Worm (Caenorhabditis elegans) whole organism, L3 larva: Measurements from ENCODE around the gene cyn-1.

Source experiments
- R02D3.7 ChIP-seq: fragments of 150-350 bp; optimal IDR thresholded peaks from 2 replicates; lab custom pipeline; 2014; ENCODE audit warnings: missing biosample characterization, missing genetic modification characterization
- ZK546.5 ChIP-seq: sonication (generic microtip); optimal IDR thresholded peaks from 2 replicates; lab custom pipeline; 2017; ENCODE audit warnings: missing biosample characterization, missing genetic modification characterization
- aly-2 ChIP-seq: fragments of 150-350 bp; optimal IDR thresholded peaks from 2 replicates; lab custom pipeline; 2014; ENCODE audit warnings: missing biosample characterization, missing genetic modification characterization
- ama-1 ChIP-seq: fragments of 150-350 bp; optimal IDR thresholded peaks from 2 replicates; lab custom pipeline; 2018
- ceh-16 ChIP-seq: sonication (generic microtip); optimal IDR thresholded peaks from 2 replicates; lab custom pipeline; 2017; ENCODE audit warnings: missing biosample characterization, missing genetic modification characterization
- ceh-28 ChIP-seq: fragments of 150-350 bp; optimal IDR thresholded peaks from 2 replicates; lab custom pipeline; 2014; ENCODE audit warnings: missing biosample characterization, missing genetic modification reagents, missing genetic modification characterization
- ceh-82 ChIP-seq: fragments of 150-350 bp; optimal IDR thresholded peaks from 2 replicates; lab custom pipeline; 2014; ENCODE audit warnings: missing biosample characterization, missing genetic modification characterization
- daf-12 ChIP-seq: fragments of 150-350 bp; optimal IDR thresholded peaks from 2 replicates; lab custom pipeline; 2014; ENCODE audit warnings: missing biosample characterization, missing genetic modification reagents, missing genetic modification characterization
- egl-27 ChIP-seq: sonication (generic microtip); optimal IDR thresholded peaks from 4 replicates; lab custom pipeline; 2017; ENCODE audit warnings: missing biosample characterization, missing genetic modification reagents, missing genetic modification characterization
- elt-1 ChIP-seq: fragments of 150-350 bp; optimal IDR thresholded peaks from 2 replicates; lab custom pipeline; 2014; ENCODE audit warnings: missing biosample characterization, missing genetic modification characterization
- elt-2 ChIP-seq: sonication (generic microtip); optimal IDR thresholded peaks from 2 replicates; lab custom pipeline; 2016; ENCODE audit warnings: missing genetic modification reagents, mild to moderate bottlenecking, missing genetic modification characterization, missing compliant biosample characterization
- elt-3 ChIP-seq, 3 experiments: fragments of 150-350 bp in 1 of 3; sonication (generic microtip) in 2 of 3; optimal IDR thresholded peaks; 2 replicates in 2 of 3; 4 replicates in 1 of 3; lab custom pipeline; 2014 to 2017; ENCODE audit warnings: missing biosample characterization in 3 of 3, missing genetic modification characterization in 3 of 3
- eor-1 ChIP-seq, 2 experiments: fragments of 150-350 bp; optimal IDR thresholded peaks; 2 replicates each; lab custom pipeline; 2014 to 2018; ENCODE audit warnings: missing biosample characterization in 2 of 2, missing genetic modification characterization in 2 of 2
- fkh-10 ChIP-seq: sonication (generic microtip); optimal IDR thresholded peaks from 2 replicates; lab custom pipeline; 2017; ENCODE audit warnings: missing biosample characterization, missing genetic modification reagents, missing genetic modification characterization
- fkh-2 ChIP-seq: fragments of 150-350 bp; optimal IDR thresholded peaks from 2 replicates; lab custom pipeline; 2014; ENCODE audit warnings: missing biosample characterization, missing genetic modification reagents, missing genetic modification characterization
- fos-1 ChIP-seq: fragments of 150-350 bp; optimal IDR thresholded peaks from 2 replicates; lab custom pipeline; 2014; ENCODE audit warnings: missing biosample characterization, missing genetic modification characterization
- hmg-11 ChIP-seq: sonication (generic microtip); optimal IDR thresholded peaks from 2 replicates; lab custom pipeline; 2016; ENCODE audit warnings: missing genetic modification characterization, missing compliant biosample characterization
- jun-1 ChIP-seq: fragments of 150-350 bp; optimal IDR thresholded peaks from 2 replicates; lab custom pipeline; 2014; ENCODE audit warnings: missing biosample characterization, missing genetic modification reagents, missing genetic modification characterization
- lin-15B ChIP-seq: fragments of 150-350 bp; optimal IDR thresholded peaks from 2 replicates; lab custom pipeline; 2014; ENCODE audit warnings: missing biosample characterization, missing genetic modification characterization
- lin-39 ChIP-seq: fragments of 150-350 bp; optimal IDR thresholded peaks from 2 replicates; lab custom pipeline; 2018; ENCODE audit warnings: missing biosample characterization, missing genetic modification reagents, missing genetic modification characterization
- lsy-12 ChIP-seq: sonication (generic microtip); optimal IDR thresholded peaks from 2 replicates; lab custom pipeline; 2016; ENCODE audit warnings: mild to moderate bottlenecking, missing genetic modification characterization, missing compliant biosample characterization
- mdl-1 ChIP-seq: fragments of 150-350 bp; optimal IDR thresholded peaks from 2 replicates; lab custom pipeline; 2014; ENCODE audit warnings: missing biosample characterization, missing genetic modification characterization
- nfya-1 ChIP-seq: sonication (generic microtip); optimal IDR thresholded peaks from 2 replicates; lab custom pipeline; 2017; ENCODE audit warnings: missing genetic modification characterization, mild to moderate bottlenecking, missing compliant biosample characterization, antibody characterized with exemption, moderate library complexity; ENCODE audit not compliant: insufficient read depth
- nhr-11 ChIP-seq: fragments of 150-350 bp; optimal IDR thresholded peaks from 2 replicates; lab custom pipeline; 2014; ENCODE audit warnings: missing biosample characterization, missing genetic modification characterization
- nhr-12 ChIP-seq: fragments of 150-350 bp; optimal IDR thresholded peaks from 2 replicates; lab custom pipeline; 2014; ENCODE audit warnings: missing biosample characterization, missing genetic modification characterization
- nhr-23 ChIP-seq: fragments of 150-350 bp; optimal IDR thresholded peaks from 2 replicates; lab custom pipeline; 2014; ENCODE audit warnings: missing biosample characterization, missing genetic modification reagents, missing genetic modification characterization
- nhr-237 ChIP-seq: fragments of 150-350 bp; optimal IDR thresholded peaks from 2 replicates; lab custom pipeline; 2014; ENCODE audit warnings: missing biosample characterization, missing genetic modification characterization
- nhr-25 ChIP-seq: sonication (generic microtip); optimal IDR thresholded peaks from 2 replicates; lab custom pipeline; 2017; ENCODE audit warnings: missing biosample characterization, missing genetic modification characterization
- nhr-28 ChIP-seq: fragments of 150-350 bp; optimal IDR thresholded peaks from 2 replicates; lab custom pipeline; 2014; ENCODE audit warnings: missing biosample characterization, missing genetic modification characterization
- nhr-43 ChIP-seq: sonication (generic microtip); optimal IDR thresholded peaks from 2 replicates; lab custom pipeline; 2016; ENCODE audit warnings: mild to moderate bottlenecking, missing genetic modification characterization, missing compliant biosample characterization; ENCODE audit not compliant: poor library complexity, severe bottlenecking
- nhr-67 ChIP-seq: fragments of 150-350 bp; optimal IDR thresholded peaks from 2 replicates; lab custom pipeline; 2014; ENCODE audit warnings: missing biosample characterization, missing genetic modification characterization
- nhr-76 ChIP-seq: fragments of 150-350 bp; sonication (generic microtip); optimal IDR thresholded peaks from 5 replicates; lab custom pipeline; 2014; ENCODE audit warnings: missing biosample characterization, missing genetic modification characterization
- nhr-77 ChIP-seq: fragments of 150-350 bp; optimal IDR thresholded peaks from 2 replicates; lab custom pipeline; 2014; ENCODE audit warnings: missing biosample characterization, missing genetic modification characterization
- pha-4 ChIP-seq: fragments of 150-350 bp; optimal IDR thresholded peaks from 2 replicates; lab custom pipeline; 2014; ENCODE audit warnings: missing biosample characterization, missing genetic modification reagents, missing genetic modification characterization
- pqm-1 ChIP-seq: fragments of 150-350 bp; optimal IDR thresholded peaks from 2 replicates; lab custom pipeline; 2017; ENCODE audit warnings: missing biosample characterization, missing genetic modification characterization, inconsistent platforms
- sea-2 ChIP-seq: fragments of 150-350 bp; sonication (generic microtip); optimal IDR thresholded peaks from 4 replicates; lab custom pipeline; 2014; ENCODE audit warnings: missing biosample characterization, missing genetic modification reagents, missing genetic modification characterization
- skn-1 ChIP-seq: fragments of 150-350 bp; optimal IDR thresholded peaks from 2 replicates; lab custom pipeline; 2014; ENCODE audit warnings: missing biosample characterization, missing genetic modification characterization
- snpc-4 ChIP-seq: fragments of 150-350 bp; optimal IDR thresholded peaks from 2 replicates; lab custom pipeline; 2014; ENCODE audit warnings: missing biosample characterization, missing genetic modification characterization
- tbx-2 ChIP-seq: sonication (generic microtip); optimal IDR thresholded peaks from 2 replicates; lab custom pipeline; 2016; ENCODE audit warnings: mild to moderate bottlenecking, missing genetic modification characterization, missing compliant biosample characterization
- unc-39 ChIP-seq: sonication (generic microtip); optimal IDR thresholded peaks from 4 replicates; lab custom pipeline; 2017; ENCODE audit warnings: missing biosample characterization, missing genetic modification characterization
- unc-62 ChIP-seq: fragments of 150-350 bp; sonication (generic microtip); optimal IDR thresholded peaks from 4 replicates; lab custom pipeline; 2014; ENCODE audit warnings: missing biosample characterization, missing genetic modification reagents, missing genetic modification characterization
- zag-1 ChIP-seq: fragments of 150-350 bp; optimal IDR thresholded peaks from 2 replicates; lab custom pipeline; 2014; ENCODE audit warnings: missing biosample characterization, missing genetic modification characterization
- ztf-11 ChIP-seq: fragments of 150-350 bp; optimal IDR thresholded peaks from 2 replicates; lab custom pipeline; 2014; ENCODE audit warnings: missing biosample characterization, missing genetic modification characterization
- ztf-4 ChIP-seq: fragments of 150-350 bp; optimal IDR thresholded peaks from 2 replicates; lab custom pipeline; 2014; ENCODE audit warnings: missing biosample characterization, missing genetic modification characterization

cyn-1 gene

DNA sequence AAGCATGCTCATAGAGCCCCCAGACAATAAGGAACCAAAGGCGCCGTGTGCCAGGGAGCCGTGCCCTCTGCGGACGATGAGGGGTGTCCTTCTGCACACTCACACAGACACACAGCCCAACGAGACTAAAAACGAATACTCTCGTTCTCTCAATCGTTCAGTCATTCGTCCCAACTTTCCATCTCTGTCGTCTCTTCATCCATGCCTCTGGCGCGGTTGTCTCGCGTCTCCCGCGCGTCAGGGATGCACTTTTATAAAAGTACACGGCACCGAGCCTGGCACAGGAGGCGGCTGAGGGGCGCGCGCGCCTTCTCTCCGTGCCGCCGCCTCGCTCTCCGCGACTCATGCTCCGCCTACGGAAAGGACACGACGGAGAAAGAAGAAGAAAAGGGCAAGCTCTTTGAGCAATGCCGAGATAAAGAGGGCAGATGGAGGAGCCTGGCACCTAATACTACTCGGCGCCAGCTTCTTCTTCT, 10.6 kb downstream of the cyn-1 start:
- peak; percentile 38 for TF ChIP-seq ztf-11 (tag; lab: Kevin White, UChicago)
- peak; percentile 99 for TF ChIP-seq daf-12 (tag; lab: Kevin White, UChicago)
- no peak for TF ChIP-seq nhr-237
- no peak for TF ChIP-seq nhr-76 (tag; lab: Kevin White, UChicago)
- TF ChIP-seq pqm-1 (tag; lab: Kevin White, UChicago), result peak; percentile 39
- peak; percentile 44 for TF ChIP-seq snpc-4
- TF ChIP-seq tbx-2 (tag; lab: Kevin White, UChicago), result peak; percentile 88
- peak; percentile 22 for TF ChIP-seq elt-1 (tag; lab: Kevin White, UChicago)
- peak; percentile 65 for TF ChIP-seq zag-1 (tag; lab: Kevin White, UChicago)
- TF ChIP-seq lsy-12, result peak; percentile 86
- TF ChIP-seq lin-39 (tag; lab: Kevin White, UChicago), result peak; percentile 82
- TF ChIP-seq R02D3.7, result peak; percentile 52
- TF ChIP-seq lin-15B (tag; lab: Kevin White, UChicago), result peak; percentile 24
- TF ChIP-seq mdl-1 (tag; lab: Kevin White, UChicago), result peak; percentile 70
- no peak for TF ChIP-seq ama-1 (lab: Kevin White, UChicago)
- peak; percentile 63 for TF ChIP-seq skn-1
- TF ChIP-seq aly-2 (tag; lab: Kevin White, UChicago), result no peak
- peak; percentile 90 for TF ChIP-seq nhr-23 (tag; lab: Kevin White, UChicago)
- TF ChIP-seq nhr-12 (tag; lab: Kevin White, UChicago), result no peak
- TF ChIP-seq hmg-11 (tag; lab: Kevin White, UChicago), result peak; percentile 83
- TF ChIP-seq unc-62 (GFP tag; lab: Kevin White, UChicago), result peak; percentile 85
- TF ChIP-seq nhr-25 (tag; lab: Kevin White, UChicago), result peak; percentile 77
- no peak for TF ChIP-seq ceh-16 (tag; lab: Kevin White, UChicago)
- TF ChIP-seq elt-2 (tag; lab: Kevin White, UChicago), result peak; percentile 32
- peak; percentile 74 for TF ChIP-seq nhr-43
- TF ChIP-seq fos-1, result peak; percentile 82
- peak; percentile 15 for TF ChIP-seq jun-1 (tag; lab: Kevin White, UChicago)
- no peak for TF ChIP-seq unc-39 (tag; lab: Kevin White, UChicago)
- peak; percentile 63 for TF ChIP-seq fkh-2
- TF ChIP-seq nhr-11 (tag; lab: Kevin White, UChicago), result no peak
- no peak for TF ChIP-seq elt-3 (tag; optimal IDR thresholded peaks at IDR 0.05; lab: Kevin White, UChicago)
- peak; percentile 95 for TF ChIP-seq nfya-1 (tag; lab: Kevin White, UChicago)
- TF ChIP-seq ceh-28 (tag; lab: Kevin White, UChicago), result peak; percentile 72
- TF ChIP-seq egl-27 (tag; lab: Kevin White, UChicago), result no peak
- peak; percentile 72 for TF ChIP-seq ceh-82 (tag; lab: Kevin White, UChicago)

DNA sequence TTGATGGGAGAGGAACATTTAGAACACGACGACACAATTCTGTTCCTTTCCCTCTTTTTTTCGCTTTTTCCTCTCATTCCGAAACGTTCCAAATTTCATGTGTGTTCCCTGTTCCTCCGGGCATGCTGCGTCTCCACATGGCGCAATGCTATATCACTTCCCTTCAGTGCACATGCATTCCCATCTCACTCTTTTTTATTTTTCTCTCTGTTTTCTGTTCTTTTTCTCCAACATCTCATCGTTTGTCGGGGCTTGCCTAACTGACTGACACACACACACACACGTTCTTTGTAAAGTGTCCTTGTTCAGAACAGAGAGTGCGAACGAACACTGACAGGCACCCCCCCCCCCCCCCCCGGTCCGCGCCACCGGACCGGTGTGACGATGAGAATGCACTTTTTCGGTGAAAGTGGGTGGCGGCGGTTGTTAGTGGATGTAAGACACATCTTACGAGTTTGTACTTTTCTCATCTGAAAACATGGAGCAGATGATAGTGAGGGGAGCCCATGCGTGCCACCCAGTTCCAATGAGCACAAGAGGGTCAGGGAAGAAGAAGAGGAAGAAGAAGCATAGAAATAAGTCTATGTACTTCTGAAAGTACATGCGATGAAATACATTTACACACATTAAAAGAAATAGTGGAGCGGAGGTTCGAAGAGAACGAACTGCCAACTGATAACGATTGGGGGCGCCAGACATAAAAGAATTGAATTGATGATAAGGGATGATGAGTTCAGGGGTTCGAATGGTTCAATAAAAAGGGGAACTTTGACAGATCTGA, 12.6 kb downstream of the cyn-1 start:
- TF ChIP-seq jun-1 (tag; lab: Kevin White, UChicago), result peak; percentile 11
- TF ChIP-seq nhr-25 (tag; lab: Kevin White, UChicago), result peak; percentile 77
- peak; percentile 81 for TF ChIP-seq nfya-1 (tag; lab: Kevin White, UChicago)
- peak; percentile 52 for TF ChIP-seq nhr-43
- no peak for TF ChIP-seq mdl-1 (tag; lab: Kevin White, UChicago)
- peak; percentile 89 for TF ChIP-seq nhr-23 (tag; lab: Kevin White, UChicago)
- TF ChIP-seq lin-39 (tag; lab: Kevin White, UChicago), result no peak
- no peak for TF ChIP-seq sea-2 (GFP tag; lab: Kevin White, UChicago)
- no peak for TF ChIP-seq eor-1 (tag; optimal IDR thresholded peaks at IDR 0.05; lab: Kevin White, UChicago)
- TF ChIP-seq ztf-4 (tag; lab: Kevin White, UChicago), result peak; percentile 29
- peak; percentile 96 for TF ChIP-seq pqm-1 (tag; lab: Kevin White, UChicago)
- TF ChIP-seq elt-2 (tag; lab: Kevin White, UChicago), result peak; percentile 73
- no peak for TF ChIP-seq unc-39 (tag; lab: Kevin White, UChicago)
- TF ChIP-seq elt-3 (tag; optimal IDR thresholded peaks at IDR 0.05; lab: Kevin White, UChicago), result no peak
- TF ChIP-seq hmg-11 (tag; lab: Kevin White, UChicago), result peak; percentile 95
- TF ChIP-seq daf-12 (tag; lab: Kevin White, UChicago), result peak; percentile 81
- TF ChIP-seq ama-1 (lab: Kevin White, UChicago), result no peak
- no peak for TF ChIP-seq R02D3.7
- TF ChIP-seq nhr-76 (tag; lab: Kevin White, UChicago), result no peak
- TF ChIP-seq unc-62 (GFP tag; lab: Kevin White, UChicago), result peak; percentile 57
- TF ChIP-seq ceh-82 (tag; lab: Kevin White, UChicago), result no peak
- TF ChIP-seq nhr-28 (tag; lab: Kevin White, UChicago), result no peak
- peak; percentile 6 for TF ChIP-seq tbx-2 (tag; lab: Kevin White, UChicago)
- no peak for TF ChIP-seq skn-1
- no peak for TF ChIP-seq nhr-67 (tag; lab: Kevin White, UChicago)
- TF ChIP-seq ZK546.5 (tag; lab: Kevin White, UChicago), result no peak
- TF ChIP-seq lsy-12, result peak; percentile 24
- no peak for TF ChIP-seq egl-27 (tag; lab: Kevin White, UChicago)
- peak; percentile 53 for TF ChIP-seq pha-4 (tag; lab: Kevin White, UChicago)
- TF ChIP-seq ztf-11 (tag; lab: Kevin White, UChicago), result peak; percentile 1
- TF ChIP-seq nhr-11 (tag; lab: Kevin White, UChicago), result no peak
- peak; percentile 49 for TF ChIP-seq snpc-4
- no peak for TF ChIP-seq lin-15B (tag; lab: Kevin White, UChicago)
- TF ChIP-seq ceh-16 (tag; lab: Kevin White, UChicago), result no peak
- no peak for TF ChIP-seq fkh-10 (GFP tag; lab: Kevin White, UChicago)
- TF ChIP-seq aly-2 (tag; lab: Kevin White, UChicago), result no peak
- TF ChIP-seq nhr-12 (tag; lab: Kevin White, UChicago), result no peak
- no peak for TF ChIP-seq fos-1
- TF ChIP-seq nhr-77 (tag; lab: Kevin White, UChicago), result no peak
- no peak for TF ChIP-seq nhr-237
